Worm (Caenorhabditis elegans): ENCODE results near the gene F13H8.11.

DNA sequence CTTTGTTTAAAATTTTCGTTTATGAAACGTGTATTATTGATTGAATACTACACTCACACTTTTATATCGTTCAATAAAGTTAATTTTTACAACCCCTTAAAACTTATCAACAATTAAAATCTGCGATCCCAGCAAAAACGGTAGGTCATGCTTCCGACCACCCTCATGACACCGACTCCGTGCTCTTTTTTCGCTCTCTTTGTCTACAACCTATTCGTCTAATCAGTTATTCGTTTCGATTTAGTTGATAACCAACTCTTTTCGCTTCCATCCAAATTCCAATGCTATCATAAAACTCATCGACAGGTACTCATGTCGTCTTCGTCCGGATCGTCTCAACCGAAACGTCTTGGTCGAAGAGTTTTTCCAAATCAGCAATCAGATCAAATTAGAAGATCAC is 23.3 kb upstream of the F13H8.11 start, which contains the start of gene F13H8.1:
- TF ChIP-seq him-1 (tag; optimal IDR thresholded peaks at IDR 0.05) (no peak), dao-5 (tag; optimal IDR thresholded peaks at IDR 0.05) (no peak)
